Worm (Caenorhabditis elegans) whole organism, late embryonic: ENCODE results near the gene ZK666.2.

Experiments used
- K02D7.2 ChIP-seq: sonication (generic microtip); optimal IDR thresholded peaks from 2 replicates; lab custom pipeline; 2017; ENCODE audit warnings: mild to moderate bottlenecking, missing genetic modification characterization, missing compliant biosample characterization
- Y22D7AL.16 ChIP-seq: sonication (generic microtip); optimal IDR thresholded peaks from 2 replicates; lab custom pipeline; 2016; ENCODE audit warnings: missing genetic modification characterization, missing compliant biosample characterization
- ahr-1 ChIP-seq: sonication (generic microtip); optimal IDR thresholded peaks from 2 replicates; lab custom pipeline; 2016; ENCODE audit warnings: missing genetic modification characterization, missing compliant biosample characterization
- ama-1 ChIP-seq: fragments of 150-350 bp; optimal IDR thresholded peaks from 2 replicates; lab custom pipeline; 2014
- ceh-14 ChIP-seq: sonication (generic microtip); optimal IDR thresholded peaks from 2 replicates; lab custom pipeline; 2016; ENCODE audit warnings: missing genotype, missing genetic modification characterization, missing compliant biosample characterization
- ceh-18 ChIP-seq: sonication (generic microtip); optimal IDR thresholded peaks from 2 replicates; lab custom pipeline; 2016; ENCODE audit warnings: missing genetic modification characterization, missing compliant biosample characterization
- ceh-19 ChIP-seq: fragments of 200-800 bp; sonication (Bioruptor generic); optimal IDR thresholded peaks from 2 replicates; lab custom pipeline; 2018; ENCODE audit warnings: mild to moderate bottlenecking, missing genetic modification characterization, missing compliant biosample characterization
- ceh-2 ChIP-seq: sonication (generic microtip); optimal IDR thresholded peaks from 2 replicates; lab custom pipeline; 2016; ENCODE audit warnings: missing genotype, missing genetic modification characterization, missing compliant biosample characterization
- ceh-22 ChIP-seq: sonication (generic microtip); optimal IDR thresholded peaks from 2 replicates; lab custom pipeline; 2017; ENCODE audit warnings: missing biosample characterization, missing genetic modification characterization
- ceh-24 ChIP-seq: sonication (generic microtip); optimal IDR thresholded peaks from 2 replicates; lab custom pipeline; 2016; ENCODE audit warnings: mild to moderate bottlenecking, missing genetic modification characterization, missing compliant biosample characterization
- ceh-30 ChIP-seq: fragments of 150-350 bp; optimal IDR thresholded peaks from 2 replicates; lab custom pipeline; 2014; ENCODE audit warnings: missing biosample characterization, missing genetic modification characterization
- ceh-31 ChIP-seq: sonication (generic microtip); optimal IDR thresholded peaks from 2 replicates; lab custom pipeline; 2016; ENCODE audit warnings: missing genetic modification characterization, missing compliant biosample characterization
- ceh-45 ChIP-seq: fragments of 200-800 bp; sonication (Bioruptor generic); IDR thresholded peaks from 2 replicates; pipeline ENCODE4 v1.3.6; 2022; ENCODE audit warnings: missing genetic modification reagents, missing genetic modification characterization, missing compliant biosample characterization
- ceh-9 ChIP-seq: sonication (generic microtip); optimal IDR thresholded peaks from 2 replicates; lab custom pipeline; 2016; ENCODE audit warnings: mild to moderate bottlenecking, missing genetic modification characterization, inconsistent platforms, missing compliant biosample characterization
- che-1 ChIP-seq: sonication (generic microtip); optimal IDR thresholded peaks from 2 replicates; lab custom pipeline; 2016; ENCODE audit warnings: mild to moderate bottlenecking, missing genetic modification characterization, missing compliant biosample characterization
- dmd-4 ChIP-seq: sonication (generic microtip); optimal IDR thresholded peaks from 2 replicates; lab custom pipeline; 2016; ENCODE audit warnings: borderline replicate concordance, missing genetic modification characterization, missing compliant biosample characterization
- dve-1 ChIP-seq: sonication (generic microtip); optimal IDR thresholded peaks from 2 replicates; lab custom pipeline; 2017; ENCODE audit warnings: antibody characterized with exemption, mild to moderate bottlenecking, missing genetic modification characterization, missing compliant biosample characterization
- elt-2 ChIP-seq: sonication (generic microtip); optimal IDR thresholded peaks from 2 replicates; lab custom pipeline; 2016; ENCODE audit warnings: missing genetic modification reagents, missing genetic modification characterization, missing compliant biosample characterization
- elt-4 ChIP-seq: sonication (generic microtip); optimal IDR thresholded peaks from 2 replicates; lab custom pipeline; 2016; ENCODE audit warnings: missing genetic modification characterization, missing compliant biosample characterization
- ets-4 ChIP-seq: sonication (generic microtip); optimal IDR thresholded peaks from 2 replicates; lab custom pipeline; 2016; ENCODE audit warnings: missing genetic modification characterization, missing compliant biosample characterization
- eyg-1 ChIP-seq: sonication (generic microtip); optimal IDR thresholded peaks from 2 replicates; lab custom pipeline; 2016; ENCODE audit warnings: missing genotype, missing genetic modification characterization, missing compliant biosample characterization
- fax-1 ChIP-seq: sonication (generic microtip); optimal IDR thresholded peaks from 2 replicates; lab custom pipeline; 2016; ENCODE audit warnings: missing genotype, missing genetic modification characterization, missing compliant biosample characterization
- fkh-10 ChIP-seq: fragments of 150-350 bp; optimal IDR thresholded peaks from 2 replicates; lab custom pipeline; 2014; ENCODE audit warnings: missing biosample characterization, missing genetic modification reagents, missing genetic modification characterization
- fkh-6 ChIP-seq: sonication (generic microtip); optimal IDR thresholded peaks from 2 replicates; lab custom pipeline; 2016; ENCODE audit warnings: missing genetic modification characterization, missing compliant biosample characterization
- gmeb-2 ChIP-seq: sonication (generic microtip); optimal IDR thresholded peaks from 2 replicates; lab custom pipeline; 2016; ENCODE audit warnings: missing genetic modification characterization, inconsistent platforms, missing compliant biosample characterization
- hlh-13 ChIP-seq: fragments of 200-800 bp; sonication (Bioruptor generic); optimal IDR thresholded peaks from 2 replicates; lab custom pipeline; 2018; ENCODE audit warnings: mild to moderate bottlenecking, missing genetic modification characterization, missing compliant biosample characterization
- hlh-15 ChIP-seq: sonication (generic microtip); optimal IDR thresholded peaks from 2 replicates; lab custom pipeline; 2016; ENCODE audit warnings: missing genetic modification characterization, missing compliant biosample characterization
- hlh-30 ChIP-seq: sonication (generic microtip); optimal IDR thresholded peaks from 2 replicates; lab custom pipeline; 2017; ENCODE audit warnings: antibody characterized with exemption, missing genetic modification characterization, missing compliant biosample characterization; ENCODE audit not compliant: insufficient read depth
- hlh-6 ChIP-seq: sonication (generic microtip); optimal IDR thresholded peaks from 2 replicates; lab custom pipeline; 2016; ENCODE audit warnings: missing genotype, missing genetic modification characterization, missing compliant biosample characterization
- hlh-8 ChIP-seq: sonication (generic microtip); optimal IDR thresholded peaks from 2 replicates; lab custom pipeline; 2016; ENCODE audit warnings: missing genotype, missing genetic modification characterization, missing compliant biosample characterization
- lin-11 ChIP-seq: fragments of 200-800 bp; sonication (Bioruptor generic); optimal IDR thresholded peaks from 2 replicates; lab custom pipeline; 2018; ENCODE audit warnings: mild to moderate bottlenecking, missing genetic modification characterization, missing compliant biosample characterization
- madf-2 ChIP-seq: sonication (generic microtip); optimal IDR thresholded peaks from 2 replicates; lab custom pipeline; 2017; ENCODE audit warnings: missing genetic modification characterization, missing compliant biosample characterization
- nfya-1 ChIP-seq: sonication (generic microtip); optimal IDR thresholded peaks from 2 replicates; lab custom pipeline; 2017; ENCODE audit warnings: missing genetic modification characterization, mild to moderate bottlenecking, missing compliant biosample characterization, antibody characterized with exemption, moderate library complexity
- nhr-11 ChIP-seq: fragments of 150-350 bp; optimal IDR thresholded peaks from 2 replicates; lab custom pipeline; 2014; ENCODE audit warnings: missing biosample characterization, missing genetic modification characterization
- odd-2 ChIP-seq: sonication (generic microtip); optimal IDR thresholded peaks from 2 replicates; lab custom pipeline; 2017; ENCODE audit warnings: antibody characterized with exemption, mild to moderate bottlenecking, missing genetic modification characterization, missing compliant biosample characterization
- pag-3 ChIP-seq: sonication (generic microtip); optimal IDR thresholded peaks from 2 replicates; lab custom pipeline; 2016; ENCODE audit warnings: missing compliant biosample characterization, missing genetic modification characterization, borderline replicate concordance
- pax-1 ChIP-seq: fragments of 150-350 bp; optimal IDR thresholded peaks from 2 replicates; lab custom pipeline; 2014; ENCODE audit warnings: missing biosample characterization, missing genetic modification characterization
- pha-2 ChIP-seq: sonication (generic microtip); optimal IDR thresholded peaks from 2 replicates; lab custom pipeline; 2017; ENCODE audit warnings: mild to moderate bottlenecking, missing genetic modification characterization, missing compliant biosample characterization
- pha-4 ChIP-seq: fragments of 150-350 bp; optimal IDR thresholded peaks from 2 replicates; lab custom pipeline; 2018; ENCODE audit warnings: missing biosample characterization, missing genetic modification reagents, missing genetic modification characterization
- pqm-1 ChIP-seq: sonication (generic microtip); optimal IDR thresholded peaks from 2 replicates; lab custom pipeline; 2016; ENCODE audit warnings: missing genetic modification characterization, missing compliant biosample characterization
- pros-1 ChIP-seq: fragments of 150-350 bp; optimal IDR thresholded peaks from 2 replicates; lab custom pipeline; 2014; ENCODE audit warnings: missing biosample characterization, missing genetic modification reagents, missing genetic modification characterization
- ref-2 ChIP-seq: sonication (generic microtip); optimal IDR thresholded peaks from 2 replicates; lab custom pipeline; 2016; ENCODE audit warnings: missing genetic modification characterization, missing compliant biosample characterization
- sdc-2 ChIP-seq: sonication (generic microtip); optimal IDR thresholded peaks from 2 replicates; lab custom pipeline; 2016; ENCODE audit warnings: missing genotype, missing genetic modification characterization, missing compliant biosample characterization
- sox-2 ChIP-seq: fragments of 200-800 bp; sonication (Bioruptor generic); IDR thresholded peaks from 2 replicates; pipeline ENCODE4 v1.3.6; 2022; ENCODE audit warnings: missing genetic modification reagents, missing genetic modification characterization, missing compliant biosample characterization
- ttx-3 ChIP-seq: sonication (generic microtip); optimal IDR thresholded peaks from 2 replicates; lab custom pipeline; 2016; ENCODE audit warnings: missing genetic modification reagents, missing genetic modification characterization, missing compliant biosample characterization
- unc-3 ChIP-seq, 2 experiments: fragments of 200-800 bp in 1 of 2; sonication (Bioruptor generic) in 1 of 2; sonication (generic microtip) in 1 of 2; conservative IDR thresholded peaks in 1 of 2; optimal IDR thresholded peaks in 1 of 2; 2 replicates each; pipeline versions ENCODE4 v1.3.6 to Lab custom; 2016 to 2022; ENCODE audit warnings: missing compliant biosample characterization in 2 of 2, missing genetic modification characterization in 2 of 2, missing genetic modification reagents in 1 of 2
- unc-42 ChIP-seq: sonication (generic microtip); optimal IDR thresholded peaks from 2 replicates; lab custom pipeline; 2016; ENCODE audit warnings: missing genotype, missing genetic modification characterization, missing compliant biosample characterization
- unc-55 ChIP-seq: sonication (generic microtip); optimal IDR thresholded peaks from 2 replicates; lab custom pipeline; 2017; ENCODE audit warnings: missing biosample characterization, missing genetic modification reagents, missing genetic modification characterization

ZK666.2 gene

ce11 chrII:10505949-10506348 lies 34.3 kb upstream of the ZK666.2 start:
- no peak for TF ChIP-seq ceh-2
- no peak for TF ChIP-seq ama-1 (lab: Kevin White, UChicago)
- TF ChIP-seq, all 69 proteins: peak for 0

DNA sequence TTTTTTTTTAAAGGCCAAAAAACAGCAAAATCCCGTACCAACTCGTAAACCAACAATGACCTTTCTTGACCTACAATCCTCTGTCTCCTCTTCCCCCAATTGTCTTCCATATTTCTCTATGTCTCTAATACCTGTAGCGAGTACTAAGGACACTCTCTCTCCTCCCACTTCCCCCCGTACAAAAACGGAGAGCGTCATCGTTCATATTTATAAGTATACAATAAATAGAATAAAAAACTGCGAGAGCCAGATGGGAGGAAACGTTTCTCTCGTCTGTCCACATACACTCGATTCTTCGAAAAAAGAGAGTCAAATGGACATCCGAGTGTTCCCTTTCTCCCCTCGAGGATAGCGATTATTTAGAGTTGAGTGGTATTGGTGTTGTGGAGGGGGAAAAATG lies 33.0 kb upstream of the ZK666.2 start:
- TF ChIP-seq ceh-24 (tag; lab: Kevin White, UChicago) (no peak), ceh-18 (tag; lab: Kevin White, UChicago) (no peak), ahr-1 (no peak), dmd-4 (tag; lab: Kevin White, UChicago) (no peak), lin-11 (no peak), fkh-6 (tag; lab: Kevin White, UChicago) (no peak), ref-2 (no peak), ceh-45 (no peak), ceh-9 (tag; lab: Kevin White, UChicago) (no peak), ceh-2 (no peak), nfya-1 (tag; lab: Kevin White, UChicago) (no peak), K02D7.2 (tag; lab: Kevin White, UChicago) (no peak)

DNA sequence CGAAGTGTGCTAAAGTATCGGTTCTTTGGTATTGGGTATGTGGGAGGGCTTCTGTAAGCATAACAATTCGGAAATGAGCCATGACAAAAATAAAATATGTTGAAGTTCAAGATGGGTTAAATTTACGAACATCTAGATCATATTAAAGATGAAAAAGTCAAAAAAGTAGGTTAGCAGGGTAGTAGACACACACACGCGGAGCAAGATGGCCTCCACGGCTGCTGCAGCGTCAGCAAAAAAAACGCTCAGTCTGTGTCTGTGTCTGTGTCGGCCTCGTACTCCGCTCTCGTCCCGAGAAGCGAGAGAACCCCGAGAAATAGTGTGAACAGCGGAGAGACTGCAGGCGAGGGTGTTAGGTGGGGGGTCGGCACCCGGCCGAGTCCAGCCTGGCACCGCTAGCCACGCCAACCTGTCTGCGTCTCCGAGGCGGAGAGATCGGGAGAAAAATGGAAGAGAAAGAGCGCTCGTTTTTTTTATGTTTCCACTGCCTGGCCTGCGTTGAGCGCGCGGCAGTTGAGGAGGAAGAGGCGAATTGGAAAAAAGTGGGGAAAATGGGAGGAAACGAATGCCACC lies 30.9 kb upstream of the ZK666.2 start, which contains the start of gene myrf-1:
TSS of gene myrf-1 (minus strand) at position 51 of the 573 bp plus-strand sequence.
- no peak for TF ChIP-seq pha-2 (tag; lab: Kevin White, UChicago)
- no peak for TF ChIP-seq Y22D7AL.16 (tag; lab: Kevin White, UChicago)
- no peak for TF ChIP-seq unc-3 (GFP tag; conservative IDR thresholded peaks at IDR 0.05; lab: Robert Waterston, UW)
- no peak for TF ChIP-seq unc-3 (tag; optimal IDR thresholded peaks at IDR 0.05; lab: Kevin White, UChicago)
- TF ChIP-seq ceh-18 (tag; lab: Kevin White, UChicago) = peak; percentile 89
- TF ChIP-seq unc-55 (GFP tag; lab: Kevin White, UChicago) = peak; percentile 15
- TF ChIP-seq sdc-2 (tag; lab: Kevin White, UChicago) = peak; percentile 59
- no peak for TF ChIP-seq ttx-3 (tag; lab: Kevin White, UChicago)
- peak; percentile 17 for TF ChIP-seq elt-2 (tag; lab: Kevin White, UChicago)
- TF ChIP-seq eyg-1 (tag; lab: Kevin White, UChicago) = no peak
- TF ChIP-seq ahr-1 = no peak
- no peak for TF ChIP-seq hlh-13
- no peak for TF ChIP-seq odd-2
- TF ChIP-seq pax-1 (tag; lab: Kevin White, UChicago) = no peak
- no peak for TF ChIP-seq hlh-6
- TF ChIP-seq dve-1 (tag; lab: Kevin White, UChicago) = peak; percentile 18
- TF ChIP-seq unc-42 (tag; lab: Kevin White, UChicago) = peak; percentile 70
- TF ChIP-seq hlh-30 (tag; lab: Kevin White, UChicago) = peak; percentile 55
- no peak for TF ChIP-seq gmeb-2 (tag; lab: Kevin White, UChicago)
- peak; percentile 58 for TF ChIP-seq ceh-19
- TF ChIP-seq che-1 (tag; lab: Kevin White, UChicago) = peak; percentile 27
- no peak for TF ChIP-seq ama-1 (lab: Kevin White, UChicago)
- peak; percentile 37 for TF ChIP-seq fax-1 (tag; lab: Kevin White, UChicago)
- no peak for TF ChIP-seq elt-4 (tag; lab: Kevin White, UChicago)
- TF ChIP-seq fkh-10 (GFP tag; lab: Kevin White, UChicago) = no peak
- TF ChIP-seq ceh-30 (tag; lab: Kevin White, UChicago) = no peak
- TF ChIP-seq madf-2 (tag; lab: Kevin White, UChicago) = peak; percentile 6
- TF ChIP-seq nfya-1 (tag; lab: Kevin White, UChicago) = peak; percentile 77
- TF ChIP-seq ceh-22 = no peak
- no peak for TF ChIP-seq sox-2 (GFP tag; lab: Robert Waterston, UW)
- TF ChIP-seq ceh-24 (tag; lab: Kevin White, UChicago) = no peak
- TF ChIP-seq dmd-4 (tag; lab: Kevin White, UChicago) = no peak
- peak; percentile 8 for TF ChIP-seq pag-3 (tag; lab: Kevin White, UChicago)
- TF ChIP-seq ets-4 = peak; percentile 56
- no peak for TF ChIP-seq pha-4 (tag; lab: Kevin White, UChicago)
- TF ChIP-seq hlh-8 = peak; percentile 44
- no peak for TF ChIP-seq nhr-11 (tag; lab: Kevin White, UChicago)
- peak; percentile 88 for TF ChIP-seq pros-1 (tag; lab: Kevin White, UChicago)
- no peak for TF ChIP-seq hlh-15 (tag; lab: Kevin White, UChicago)
- peak; percentile 80 for TF ChIP-seq pqm-1 (tag; lab: Kevin White, UChicago)
- TF ChIP-seq ceh-31 (tag; lab: Kevin White, UChicago) = peak; percentile 88
- peak; percentile 41 for TF ChIP-seq ceh-14 (tag; lab: Kevin White, UChicago)
